Worm (Caenorhabditis elegans) whole organism, late embryonic: Measurements from ENCODE around the gene C55A6.1.
A peak's percentile ranks its signal among the peaks of the same experiment; 100 is the strongest.

ENCODE experiments used
- C08G9.2 ChIP-seq: sonication (generic microtip); optimal IDR thresholded peaks from 2 replicates; lab custom pipeline; 2016; ENCODE audit warnings: mild to moderate bottlenecking, missing genetic modification characterization, moderate library complexity, missing compliant biosample characterization
- F13H6.1 ChIP-seq: sonication (generic microtip); optimal IDR thresholded peaks from 2 replicates; lab custom pipeline; 2016; ENCODE audit warnings: missing genetic modification characterization, missing compliant biosample characterization
- ahr-1 ChIP-seq: sonication (generic microtip); optimal IDR thresholded peaks from 2 replicates; lab custom pipeline; 2016; ENCODE audit warnings: missing genetic modification characterization, missing compliant biosample characterization
- ama-1 ChIP-seq: fragments of 150-350 bp; optimal IDR thresholded peaks from 2 replicates; lab custom pipeline; 2014
- ceh-14 ChIP-seq: sonication (generic microtip); optimal IDR thresholded peaks from 2 replicates; lab custom pipeline; 2016; ENCODE audit warnings: missing genotype, missing genetic modification characterization, missing compliant biosample characterization
- ceh-18 ChIP-seq: sonication (generic microtip); optimal IDR thresholded peaks from 2 replicates; lab custom pipeline; 2016; ENCODE audit warnings: missing genetic modification characterization, missing compliant biosample characterization
- ceh-19 ChIP-seq: fragments of 200-800 bp; sonication (Bioruptor generic); optimal IDR thresholded peaks from 2 replicates; lab custom pipeline; 2018; ENCODE audit warnings: mild to moderate bottlenecking, missing genetic modification characterization, missing compliant biosample characterization
- ceh-22 ChIP-seq: sonication (generic microtip); optimal IDR thresholded peaks from 2 replicates; lab custom pipeline; 2017; ENCODE audit warnings: missing biosample characterization, missing genetic modification characterization
- ceh-31 ChIP-seq: sonication (generic microtip); optimal IDR thresholded peaks from 2 replicates; lab custom pipeline; 2016; ENCODE audit warnings: missing genetic modification characterization, missing compliant biosample characterization
- che-1 ChIP-seq: sonication (generic microtip); optimal IDR thresholded peaks from 2 replicates; lab custom pipeline; 2016; ENCODE audit warnings: mild to moderate bottlenecking, missing genetic modification characterization, missing compliant biosample characterization
- dmd-4 ChIP-seq: sonication (generic microtip); optimal IDR thresholded peaks from 2 replicates; lab custom pipeline; 2016; ENCODE audit warnings: borderline replicate concordance, missing genetic modification characterization, missing compliant biosample characterization
- dve-1 ChIP-seq: sonication (generic microtip); optimal IDR thresholded peaks from 2 replicates; lab custom pipeline; 2017; ENCODE audit warnings: antibody characterized with exemption, mild to moderate bottlenecking, missing genetic modification characterization, missing compliant biosample characterization
- ets-4 ChIP-seq: sonication (generic microtip); optimal IDR thresholded peaks from 2 replicates; lab custom pipeline; 2016; ENCODE audit warnings: missing genetic modification characterization, missing compliant biosample characterization
- eyg-1 ChIP-seq: sonication (generic microtip); optimal IDR thresholded peaks from 2 replicates; lab custom pipeline; 2016; ENCODE audit warnings: missing genotype, missing genetic modification characterization, missing compliant biosample characterization
- fkh-6 ChIP-seq: sonication (generic microtip); optimal IDR thresholded peaks from 2 replicates; lab custom pipeline; 2016; ENCODE audit warnings: missing genetic modification characterization, missing compliant biosample characterization
- hlh-13 ChIP-seq: fragments of 200-800 bp; sonication (Bioruptor generic); optimal IDR thresholded peaks from 2 replicates; lab custom pipeline; 2018; ENCODE audit warnings: mild to moderate bottlenecking, missing genetic modification characterization, missing compliant biosample characterization
- hlh-30 ChIP-seq: sonication (generic microtip); optimal IDR thresholded peaks from 2 replicates; lab custom pipeline; 2017; ENCODE audit warnings: antibody characterized with exemption, missing genetic modification characterization, missing compliant biosample characterization; ENCODE audit not compliant: insufficient read depth
- lim-6 ChIP-seq: sonication (generic microtip); optimal IDR thresholded peaks from 2 replicates; lab custom pipeline; 2016; ENCODE audit warnings: missing genetic modification characterization, missing compliant biosample characterization
- nfya-1 ChIP-seq: sonication (generic microtip); optimal IDR thresholded peaks from 2 replicates; lab custom pipeline; 2017; ENCODE audit warnings: missing genetic modification characterization, mild to moderate bottlenecking, missing compliant biosample characterization, antibody characterized with exemption, moderate library complexity
- nhr-232 ChIP-seq: sonication (generic microtip); optimal IDR thresholded peaks from 2 replicates; lab custom pipeline; 2016; ENCODE audit warnings: missing genetic modification characterization, missing compliant biosample characterization
- pat-9 ChIP-seq: fragments of 200-800 bp; sonication (Bioruptor generic); optimal IDR thresholded peaks from 2 replicates; lab custom pipeline; 2018; ENCODE audit warnings: mild to moderate bottlenecking, missing genetic modification characterization, moderate library complexity, missing compliant biosample characterization
- pha-2 ChIP-seq: sonication (generic microtip); optimal IDR thresholded peaks from 2 replicates; lab custom pipeline; 2017; ENCODE audit warnings: mild to moderate bottlenecking, missing genetic modification characterization, missing compliant biosample characterization
- pqm-1 ChIP-seq: sonication (generic microtip); optimal IDR thresholded peaks from 2 replicates; lab custom pipeline; 2016; ENCODE audit warnings: missing genetic modification characterization, missing compliant biosample characterization
- rnt-1 ChIP-seq: sonication (generic microtip); optimal IDR thresholded peaks from 2 replicates; lab custom pipeline; 2016; ENCODE audit warnings: missing genetic modification characterization, missing compliant biosample characterization
- sox-2 ChIP-seq: fragments of 200-800 bp; sonication (Bioruptor generic); IDR thresholded peaks from 2 replicates; pipeline ENCODE4 v1.3.6; 2022; ENCODE audit warnings: missing genetic modification reagents, missing genetic modification characterization, missing compliant biosample characterization
- sox-4 ChIP-seq: sonication (generic microtip); optimal IDR thresholded peaks from 2 replicates; lab custom pipeline; 2017; ENCODE audit warnings: mild to moderate bottlenecking, missing genetic modification characterization, inconsistent platforms, missing compliant biosample characterization
- tbx-2 ChIP-seq: sonication (generic microtip); optimal IDR thresholded peaks from 2 replicates; lab custom pipeline; 2016; ENCODE audit warnings: missing genetic modification characterization, missing compliant biosample characterization
- tbx-7 ChIP-seq: sonication (generic microtip); optimal IDR thresholded peaks from 2 replicates; lab custom pipeline; 2016; ENCODE audit warnings: missing genotype, missing genetic modification characterization, missing compliant biosample characterization
- ttx-3 ChIP-seq: sonication (generic microtip); optimal IDR thresholded peaks from 2 replicates; lab custom pipeline; 2016; ENCODE audit warnings: missing genetic modification reagents, missing genetic modification characterization, missing compliant biosample characterization
- unc-3 ChIP-seq, 2 experiments: fragments of 200-800 bp in 1 of 2; sonication (Bioruptor generic) in 1 of 2; sonication (generic microtip) in 1 of 2; conservative IDR thresholded peaks in 1 of 2; optimal IDR thresholded peaks in 1 of 2; 2 replicates each; pipeline versions ENCODE4 v1.3.6 to Lab custom; 2016 to 2022; ENCODE audit warnings: missing compliant biosample characterization in 2 of 2, missing genetic modification characterization in 2 of 2, missing genetic modification reagents in 1 of 2
- unc-86 ChIP-seq: sonication (generic microtip); optimal IDR thresholded peaks from 2 replicates; lab custom pipeline; 2016; ENCODE audit warnings: missing genetic modification characterization, missing compliant biosample characterization

Gene C55A6.1

ce11 chrV:11506347-11506746 lies 1.6 kb upstream of the C55A6.1 start:
- TF ChIP-seq ceh-31 (no peak), ama-1 (lab: Kevin White, UChicago) (no peak), ceh-18 (tag; lab: Kevin White, UChicago) (peak; percentile 51), F13H6.1 (no peak), tbx-2 (tag; lab: Kevin White, UChicago) (no peak)

ce11 chrV:11503081-11503751 lies 1.6 kb downstream of the C55A6.1 start, which contains the start of gene C55A6.12:
C55A6.12 (minus strand) TSS chrV:11503131.
- TF ChIP-seq eyg-1 (tag; lab: Kevin White, UChicago), result no peak
- TF ChIP-seq nfya-1 (tag; lab: Kevin White, UChicago), result peak; percentile 91
- TF ChIP-seq, all 69 proteins: peak for 1

- TF ChIP-seq unc-86 (tag; lab: Kevin White, UChicago) (no peak), lim-6 (tag; lab: Kevin White, UChicago) (no peak), F13H6.1 (no peak), sox-2 (GFP tag; lab: Robert Waterston, UW) (no peak), ama-1 (lab: Kevin White, UChicago) (no peak), fkh-6 (tag; lab: Kevin White, UChicago) (no peak), sox-4 (tag; lab: Kevin White, UChicago) (no peak), unc-3 (GFP tag; conservative IDR thresholded peaks at IDR 0.05; lab: Robert Waterston, UW) (no peak), unc-3 (tag; optimal IDR thresholded peaks at IDR 0.05; lab: Kevin White, UChicago) (no peak), ttx-3 (tag; lab: Kevin White, UChicago) (no peak), dmd-4 (no peak), pqm-1 (tag; lab: Kevin White, UChicago) (no peak), hlh-13 (no peak), nfya-1 (tag; lab: Kevin White, UChicago) (no peak), nhr-232 (tag; lab: Kevin White, UChicago) (no peak), rnt-1 (tag; lab: Kevin White, UChicago) (no peak), hlh-30 (tag; lab: Kevin White, UChicago) (no peak), pha-2 (tag; lab: Kevin White, UChicago) (no peak)
Measured at ce11 chrV:11500980-11501379, 3.8 kb downstream of the C55A6.1 start.

- TF ChIP-seq hlh-30 (tag; lab: Kevin White, UChicago), result no peak
- TF ChIP-seq pat-9, result no peak
- no peak for TF ChIP-seq che-1 (tag; lab: Kevin White, UChicago)
- no peak for TF ChIP-seq C08G9.2
Measured at ce11 chrV:11499786-11500185, 5.0 kb downstream of the C55A6.1 start.

- TF ChIP-seq dmd-4 (no peak), dve-1 (tag; lab: Kevin White, UChicago) (no peak), ets-4 (tag; lab: Kevin White, UChicago) (no peak), tbx-2 (tag; lab: Kevin White, UChicago) (no peak)
Measured at ce11 chrV:11497475-11497874, 7.3 kb downstream of the C55A6.1 start.

- TF ChIP-seq tbx-2 (tag; lab: Kevin White, UChicago) (no peak), unc-86 (tag; lab: Kevin White, UChicago) (no peak), ahr-1 (tag; lab: Kevin White, UChicago) (no peak), tbx-7 (tag; lab: Kevin White, UChicago) (no peak), ceh-22 (tag; lab: Kevin White, UChicago) (no peak), ceh-19 (GFP tag; lab: Kevin White, UChicago) (no peak), ceh-14 (tag; lab: Kevin White, UChicago) (no peak), hlh-13 (no peak), nhr-232 (tag; lab: Kevin White, UChicago) (no peak)
Measured at ce11 chrV:11496283-11496682, 8.5 kb downstream of the C55A6.1 start, which contains the start of gene htrl-1. htrl-1 (minus strand) TSS chrV:11496383.
